Worm (Caenorhabditis elegans): ENCODE measurements around the gene R186.3.

Gene R186.3

ce11 chrV:12967110-12967509 is at the start of gene R186.3:
Gene R186.3 (minus strand): TSS chrV:12967210.
- TF ChIP-seq hmg-4 (GFP tag; optimal IDR thresholded peaks at IDR 0.05) (no peak), ceh-13 (GFP tag; optimal IDR thresholded peaks at IDR 0.05) (no peak), F13C5.2 (tag; optimal IDR thresholded peaks at IDR 0.05) (no peak), scrt-1 (GFP tag; IDR thresholded peaks at IDR 0.05) (no peak), hmbx-1 (tag; optimal IDR thresholded peaks at IDR 0.05) (no peak), flt-1 (GFP tag; IDR thresholded peaks at IDR 0.05) (no peak), ama-1 (optimal IDR thresholded peaks at IDR 0.05) (no peak), tbx-11 (GFP tag; IDR thresholded peaks at IDR 0.05) (no peak), hnd-1 (tag; optimal IDR thresholded peaks at IDR 0.05) (no peak), ceh-36 (tag; optimal IDR thresholded peaks at IDR 0.05) (no peak), tra-4 (tag; optimal IDR thresholded peaks at IDR 0.05) (no peak)

- no peak for TF ChIP-seq pes-1 (GFP tag; IDR thresholded peaks at IDR 0.05)
- TF ChIP-seq hnd-1 (tag; optimal IDR thresholded peaks at IDR 0.05): no peak
- TF ChIP-seq tra-4 (tag; optimal IDR thresholded peaks at IDR 0.05): no peak
- TF ChIP-seq ama-1 (optimal IDR thresholded peaks at IDR 0.05): no peak
- no peak for TF ChIP-seq tbx-11 (GFP tag; IDR thresholded peaks at IDR 0.05)
- TF ChIP-seq ceh-36 (tag; optimal IDR thresholded peaks at IDR 0.05): no peak
- no peak for TF ChIP-seq ceh-13 (GFP tag; optimal IDR thresholded peaks at IDR 0.05)
- TF ChIP-seq ets-7 (tag; optimal IDR thresholded peaks at IDR 0.05): no peak
- no peak for TF ChIP-seq tbx-37 (GFP tag; conservative IDR thresholded peaks at IDR 0.05)
- no peak for TF ChIP-seq F13C5.2 (tag; optimal IDR thresholded peaks at IDR 0.05)
- TF ChIP-seq aly-1 (tag; optimal IDR thresholded peaks at IDR 0.05): no peak
- TF ChIP-seq hmg-4 (GFP tag; optimal IDR thresholded peaks at IDR 0.05): no peak
- no peak for TF ChIP-seq sea-1 (GFP tag; conservative IDR thresholded peaks at IDR 0.05)
Observed at ce11 chrV:13013844-13014243, 46.8 kb upstream of the R186.3 start, which contains the start of gene F15B9.6. Gene F15B9.6 (plus strand): TSS chrV:13014144.

ce11 chrV:13013158-13013557 is 46.1 kb upstream of the R186.3 start, which contains the start of gene try-10:
Gene try-10 (minus strand): TSS chrV:13013258.
- TF ChIP-seq hmbx-1 (tag; optimal IDR thresholded peaks at IDR 0.05) (no peak), ceh-13 (GFP tag; optimal IDR thresholded peaks at IDR 0.05) (no peak), tbx-11 (GFP tag; IDR thresholded peaks at IDR 0.05) (no peak), B0310.2 (tag; optimal IDR thresholded peaks at IDR 0.05) (no peak), scrt-1 (GFP tag; IDR thresholded peaks at IDR 0.05) (no peak)

ce11 chrV:13011904-13012303 is 44.9 kb upstream of the R186.3 start:
- TF ChIP-seq ceh-13 (GFP tag; optimal IDR thresholded peaks at IDR 0.05) (no peak), scrt-1 (GFP tag; IDR thresholded peaks at IDR 0.05) (no peak), tra-4 (tag; optimal IDR thresholded peaks at IDR 0.05) (no peak), F13C5.2 (tag; optimal IDR thresholded peaks at IDR 0.05) (no peak), tbx-11 (GFP tag; IDR thresholded peaks at IDR 0.05) (no peak), hmbx-1 (tag; optimal IDR thresholded peaks at IDR 0.05) (no peak), pes-1 (GFP tag; IDR thresholded peaks at IDR 0.05) (no peak), tbx-37 (GFP tag; conservative IDR thresholded peaks at IDR 0.05) (no peak), B0310.2 (tag; optimal IDR thresholded peaks at IDR 0.05) (no peak), flt-1 (GFP tag; IDR thresholded peaks at IDR 0.05) (no peak)

- TF ChIP-seq sea-1 (GFP tag; conservative IDR thresholded peaks at IDR 0.05) (no peak), aly-1 (tag; optimal IDR thresholded peaks at IDR 0.05) (no peak), hnd-1 (tag; optimal IDR thresholded peaks at IDR 0.05) (no peak), pes-1 (GFP tag; IDR thresholded peaks at IDR 0.05) (no peak), tbx-37 (GFP tag; conservative IDR thresholded peaks at IDR 0.05) (no peak), ceh-13 (GFP tag; optimal IDR thresholded peaks at IDR 0.05) (no peak)
Observed at ce11 chrV:13009843-13010242, 42.8 kb upstream of the R186.3 start.

ce11 chrV:13009271-13009670 is 42.3 kb upstream of the R186.3 start:
- TF ChIP-seq hmbx-1 (tag; optimal IDR thresholded peaks at IDR 0.05): no peak
- no peak for TF ChIP-seq tra-4 (tag; optimal IDR thresholded peaks at IDR 0.05)

ce11 chrV:13008825-13009224 is 41.8 kb upstream of the R186.3 start, which contains the start of gene F15B9.10:
Gene F15B9.10 (minus strand): TSS chrV:13008925.
- TF ChIP-seq hnd-1 (tag; optimal IDR thresholded peaks at IDR 0.05): no peak
- TF ChIP-seq pes-1 (GFP tag; IDR thresholded peaks at IDR 0.05): no peak
- TF ChIP-seq ceh-36 (tag; optimal IDR thresholded peaks at IDR 0.05): no peak
- no peak for TF ChIP-seq hmbx-1 (tag; optimal IDR thresholded peaks at IDR 0.05)
- no peak for TF ChIP-seq ets-7 (tag; optimal IDR thresholded peaks at IDR 0.05)
- TF ChIP-seq sea-1 (GFP tag; conservative IDR thresholded peaks at IDR 0.05): no peak
- TF ChIP-seq F13C5.2 (tag; optimal IDR thresholded peaks at IDR 0.05): no peak
- TF ChIP-seq tbx-37 (GFP tag; conservative IDR thresholded peaks at IDR 0.05): no peak
- TF ChIP-seq ama-1 (optimal IDR thresholded peaks at IDR 0.05): no peak
- TF ChIP-seq hmg-4 (GFP tag; optimal IDR thresholded peaks at IDR 0.05): no peak
- no peak for TF ChIP-seq B0310.2 (tag; optimal IDR thresholded peaks at IDR 0.05)
- no peak for TF ChIP-seq ceh-13 (GFP tag; optimal IDR thresholded peaks at IDR 0.05)
- no peak for TF ChIP-seq tra-4 (tag; optimal IDR thresholded peaks at IDR 0.05)
- no peak for TF ChIP-seq scrt-1 (GFP tag; IDR thresholded peaks at IDR 0.05)

- TF ChIP-seq hmg-4 (GFP tag; optimal IDR thresholded peaks at IDR 0.05): no peak
- TF ChIP-seq F13C5.2 (tag; optimal IDR thresholded peaks at IDR 0.05): no peak
- TF ChIP-seq scrt-1 (GFP tag; IDR thresholded peaks at IDR 0.05): no peak
Observed at ce11 chrV:13006754-13007153, 39.7 kb upstream of the R186.3 start.

ce11 chrV:13004374-13004773 is 37.4 kb upstream of the R186.3 start:
- TF ChIP-seq F13C5.2 (tag; optimal IDR thresholded peaks at IDR 0.05): no peak
- TF ChIP-seq pes-1 (GFP tag; IDR thresholded peaks at IDR 0.05): no peak
- no peak for TF ChIP-seq hmg-4 (GFP tag; optimal IDR thresholded peaks at IDR 0.05)
- TF ChIP-seq scrt-1 (GFP tag; IDR thresholded peaks at IDR 0.05): no peak
- no peak for TF ChIP-seq ceh-36 (tag; optimal IDR thresholded peaks at IDR 0.05)
- no peak for TF ChIP-seq tbx-11 (GFP tag; IDR thresholded peaks at IDR 0.05)
- TF ChIP-seq aly-1 (tag; optimal IDR thresholded peaks at IDR 0.05): no peak
- TF ChIP-seq ets-7 (tag; optimal IDR thresholded peaks at IDR 0.05): no peak
- no peak for TF ChIP-seq sea-1 (GFP tag; conservative IDR thresholded peaks at IDR 0.05)
- no peak for TF ChIP-seq B0310.2 (tag; optimal IDR thresholded peaks at IDR 0.05)
- TF ChIP-seq flt-1 (GFP tag; IDR thresholded peaks at IDR 0.05): no peak
- no peak for TF ChIP-seq hmbx-1 (tag; optimal IDR thresholded peaks at IDR 0.05)
- no peak for TF ChIP-seq tra-4 (tag; optimal IDR thresholded peaks at IDR 0.05)
- no peak for TF ChIP-seq tbx-37 (GFP tag; conservative IDR thresholded peaks at IDR 0.05)
- no peak for TF ChIP-seq hnd-1 (tag; optimal IDR thresholded peaks at IDR 0.05)
- no peak for TF ChIP-seq ceh-13 (GFP tag; optimal IDR thresholded peaks at IDR 0.05)
- TF ChIP-seq ama-1 (optimal IDR thresholded peaks at IDR 0.05): no peak

Data from whole organism, early embryonic.